Fruit fly (Drosophila melanogaster) whole organism, wandering third instar larva: ENCODE results near the gene Set2.

Experiments used
- Dfd ChIP-seq: fragments of >200 bp; optimal IDR thresholded peaks from 2 replicates; lab custom pipeline; 2017; ENCODE audit warnings: missing biosample characterization, missing genetic modification characterization
- Dif ChIP-seq: fragments of 200-275, 200-300 bp; sonication (Bioruptor generic); optimal IDR thresholded peaks from 2 replicates; lab custom pipeline; 2018; ENCODE audit warnings: missing biosample characterization, missing genetic modification characterization; ENCODE audit not compliant: partially characterized antibody
- HLH106 ChIP-seq: fragments of 200-800 bp; optimal IDR thresholded peaks from 3 replicates; lab custom pipeline; 2019; ENCODE audit warnings: missing biosample characterization, mild to moderate bottlenecking, missing genetic modification characterization, moderate library complexity
- Hr78 ChIP-seq: fragments of >200 bp; optimal IDR thresholded peaks from 2 replicates; lab custom pipeline; 2017; ENCODE audit warnings: missing biosample characterization, missing genetic modification characterization
- Mio ChIP-seq: sonication (Bioruptor generic); optimal IDR thresholded peaks from 2 replicates; lab custom pipeline; 2016; ENCODE audit warnings: missing biosample characterization, missing genetic modification characterization
- Myc ChIP-seq: fragments of >200 bp; optimal IDR thresholded peaks from 2 replicates; lab custom pipeline; 2017
- OdsH ChIP-seq: fragments of 200-800 bp; sonication (Bioruptor generic); optimal IDR thresholded peaks from 2 replicates; lab custom pipeline; 2016; ENCODE audit warnings: missing biosample characterization, mild to moderate bottlenecking, missing genetic modification characterization
- Sp1 ChIP-seq: fragments of 200-800 bp; sonication (Bioruptor generic); optimal IDR thresholded peaks from 3 replicates; lab custom pipeline; 2019; ENCODE audit warnings: missing biosample characterization, mild to moderate bottlenecking, missing genetic modification characterization, moderate library complexity
- dsf ChIP-seq: sonication (Bioruptor generic); optimal IDR thresholded peaks from 2 replicates; lab custom pipeline; 2016; ENCODE audit warnings: missing biosample characterization, missing genetic modification characterization, borderline replicate concordance
- h ChIP-seq: fragments of 200-800 bp; sonication (Bioruptor generic); optimal IDR thresholded peaks from 3 replicates; lab custom pipeline; 2016; ENCODE audit warnings: missing biosample characterization, mild to moderate bottlenecking, missing genetic modification characterization
- psq ChIP-seq: fragments of 200-800 bp; sonication (Bioruptor generic); optimal IDR thresholded peaks from 3 replicates; lab custom pipeline; 2017; ENCODE audit warnings: missing biosample characterization, mild to moderate bottlenecking, missing genetic modification characterization, moderate library complexity
- rgr ChIP-seq: fragments of 200-800 bp; sonication (Bioruptor generic); optimal IDR thresholded peaks from 3 replicates; lab custom pipeline; 2016; ENCODE audit warnings: missing biosample characterization, mild to moderate bottlenecking, missing genetic modification characterization
- tai ChIP-seq: sonication (Bioruptor generic); optimal IDR thresholded peaks from 2 replicates; lab custom pipeline; 2016; ENCODE audit warnings: missing biosample characterization, missing genetic modification characterization
- usp ChIP-seq: fragments of >200 bp; optimal IDR thresholded peaks from 2 replicates; lab custom pipeline; 2017; ENCODE audit warnings: missing biosample characterization, missing genetic modification characterization

DNA sequence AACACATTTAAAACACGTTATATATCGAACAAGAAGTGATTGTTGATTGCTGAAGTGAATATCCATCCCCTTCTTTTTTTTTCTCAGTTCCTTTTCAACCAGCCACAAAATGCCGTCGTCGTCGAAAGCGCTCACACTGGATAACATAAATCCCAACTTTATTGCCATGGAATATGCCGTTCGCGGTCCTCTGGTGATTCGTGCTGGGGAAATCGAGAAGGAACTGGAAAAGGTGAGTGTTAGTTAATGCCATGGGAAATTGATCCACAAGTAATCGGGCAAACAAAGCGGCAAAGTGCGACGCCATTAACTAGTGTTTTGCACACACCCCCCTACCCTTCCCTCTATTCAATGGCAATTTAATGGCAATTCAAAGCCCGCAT lies 38.9 kb upstream of the Set2 start:
- TF ChIP-seq dsf (GFP tag; lab: Kevin White, UChicago) (no peak), psq (GFP tag; lab: Kevin White, UChicago) (no peak), Sp1 (no peak), rgr (no peak), h (GFP tag; lab: Kevin White, UChicago) (no peak), Hr78 (GFP tag; lab: Kevin White, UChicago) (no peak), OdsH (GFP tag; lab: Kevin White, UChicago) (no peak), usp (GFP tag; lab: Kevin White, UChicago) (no peak), Myc (no peak), tai (GFP tag; lab: Kevin White, UChicago) (no peak), Dif (GFP tag; lab: Kevin White, UChicago) (no peak), Mio (GFP tag; lab: Kevin White, UChicago) (no peak), Dfd (GFP tag; lab: Kevin White, UChicago) (no peak), HLH106 (no peak)
